Worm (Caenorhabditis elegans) whole organism, L2 larva: Measurements from ENCODE around the gene T07E3.2.

Experiments
- C34F6.9 ChIP-seq: fragments of 150-350 bp; optimal IDR thresholded peaks from 2 replicates; lab custom pipeline; 2014; ENCODE audit warnings: missing biosample characterization, missing genetic modification characterization
- F13H6.1 ChIP-seq: sonication (generic microtip); optimal IDR thresholded peaks from 2 replicates; lab custom pipeline; 2016; ENCODE audit warnings: missing genetic modification characterization, missing compliant biosample characterization
- R02D3.7 ChIP-seq: fragments of 150-350 bp; optimal IDR thresholded peaks from 2 replicates; lab custom pipeline; 2014; ENCODE audit warnings: missing biosample characterization, missing genetic modification characterization
- Y55F3AM.14 ChIP-seq: fragments of 200-800 bp; sonication (Bioruptor generic); optimal IDR thresholded peaks from 2 replicates; lab custom pipeline; 2018; ENCODE audit warnings: mild to moderate bottlenecking, missing genetic modification characterization, missing compliant biosample characterization
- ZK546.5 ChIP-seq: sonication (generic microtip); optimal IDR thresholded peaks from 2 replicates; lab custom pipeline; 2017; ENCODE audit warnings: missing biosample characterization, missing genetic modification characterization
- alr-1 ChIP-seq: fragments of 150-350 bp; optimal IDR thresholded peaks from 2 replicates; lab custom pipeline; 2014; ENCODE audit warnings: missing biosample characterization, missing genetic modification characterization
- aly-2 ChIP-seq: fragments of 150-350 bp; optimal IDR thresholded peaks from 2 replicates; lab custom pipeline; 2014; ENCODE audit warnings: missing biosample characterization, missing genetic modification characterization
- ama-1 ChIP-seq: fragments of 150-350 bp; optimal IDR thresholded peaks from 2 replicates; lab custom pipeline; 2018; ENCODE audit warnings: inconsistent platforms
- blmp-1 ChIP-seq: sonication (generic microtip); optimal IDR thresholded peaks from 2 replicates; lab custom pipeline; 2017; ENCODE audit warnings: missing genetic modification characterization, mild to moderate bottlenecking, missing compliant biosample characterization, antibody characterized with exemption, moderate library complexity; ENCODE audit not compliant: insufficient read depth
- ceh-16 ChIP-seq: fragments of 150-350 bp; optimal IDR thresholded peaks from 2 replicates; lab custom pipeline; 2014; ENCODE audit warnings: missing biosample characterization, missing genetic modification characterization
- ceh-82 ChIP-seq: fragments of 150-350 bp; optimal IDR thresholded peaks from 2 replicates; lab custom pipeline; 2014; ENCODE audit warnings: missing biosample characterization, missing genetic modification characterization
- crh-2 ChIP-seq: sonication (generic microtip); optimal IDR thresholded peaks from 2 replicates; lab custom pipeline; 2017; ENCODE audit warnings: missing biosample characterization, missing genetic modification characterization
- dmd-4 ChIP-seq: sonication (generic microtip); optimal IDR thresholded peaks from 2 replicates; lab custom pipeline; 2017; ENCODE audit warnings: missing biosample characterization, missing genetic modification characterization
- egl-27 ChIP-seq: sonication (generic microtip); optimal IDR thresholded peaks from 3 replicates; lab custom pipeline; 2017; ENCODE audit warnings: missing biosample characterization, missing genetic modification reagents, missing genetic modification characterization
- elt-1 ChIP-seq: fragments of 150-350 bp; optimal IDR thresholded peaks from 2 replicates; lab custom pipeline; 2014; ENCODE audit warnings: missing biosample characterization, missing genetic modification characterization
- elt-3 ChIP-seq: sonication (generic microtip); optimal IDR thresholded peaks from 2 replicates; lab custom pipeline; 2017; ENCODE audit warnings: missing biosample characterization, missing genetic modification characterization
- fos-1 ChIP-seq: fragments of 150-350 bp; optimal IDR thresholded peaks from 2 replicates; lab custom pipeline; 2014; ENCODE audit warnings: missing biosample characterization, missing genetic modification characterization
- gmeb-1 ChIP-seq: fragments of 150-350 bp; optimal IDR thresholded peaks from 2 replicates; lab custom pipeline; 2014; ENCODE audit warnings: missing biosample characterization, missing genetic modification characterization
- lin-11 ChIP-seq: fragments of 150-350 bp; sonication (generic microtip); optimal IDR thresholded peaks from 2 replicates; lab custom pipeline; 2014; ENCODE audit warnings: missing biosample characterization, missing genetic modification characterization, inconsistent platforms, mixed read lengths
- lin-13 ChIP-seq: fragments of 150-350 bp; optimal IDR thresholded peaks from 2 replicates; lab custom pipeline; 2014; ENCODE audit warnings: missing biosample characterization, missing genetic modification reagents, missing genetic modification characterization
- lin-39 ChIP-seq: fragments of 150-350 bp; optimal IDR thresholded peaks from 2 replicates; lab custom pipeline; 2014; ENCODE audit warnings: missing biosample characterization, missing genetic modification reagents, missing genetic modification characterization
- lsy-2 ChIP-seq, 2 experiments: fragments of 150-350 bp in 1 of 2; sonication (generic microtip) in 1 of 2; optimal IDR thresholded peaks; 2 replicates each; lab custom pipeline; 2014 to 2017; ENCODE audit warnings: missing biosample characterization in 2 of 2, missing genetic modification characterization in 2 of 2
- mab-5 ChIP-seq: fragments of 150-350 bp; optimal IDR thresholded peaks from 2 replicates; lab custom pipeline; 2014; ENCODE audit warnings: missing biosample characterization, missing genetic modification characterization
- mbf-1 ChIP-seq: sonication (generic microtip); optimal IDR thresholded peaks from 2 replicates; lab custom pipeline; 2017; ENCODE audit warnings: missing biosample characterization, missing genetic modification characterization
- mdl-1 ChIP-seq, 2 experiments: fragments of 150-350 bp in 1 of 2; sonication (generic microtip) in 1 of 2; optimal IDR thresholded peaks; 2 replicates each; lab custom pipeline; 2017; ENCODE audit warnings: missing biosample characterization in 2 of 2, missing genetic modification characterization in 2 of 2
- nhr-10 ChIP-seq: sonication (generic microtip); optimal IDR thresholded peaks from 2 replicates; lab custom pipeline; 2017; ENCODE audit warnings: missing biosample characterization, missing genetic modification characterization
- nhr-11 ChIP-seq: fragments of 150-350 bp; optimal IDR thresholded peaks from 2 replicates; lab custom pipeline; 2014; ENCODE audit warnings: missing biosample characterization, missing genetic modification characterization
- nhr-12 ChIP-seq: fragments of 150-350 bp; optimal IDR thresholded peaks from 2 replicates; lab custom pipeline; 2014; ENCODE audit warnings: missing biosample characterization, missing genetic modification characterization
- nhr-129 ChIP-seq: fragments of 150-350 bp; optimal IDR thresholded peaks from 2 replicates; lab custom pipeline; 2014; ENCODE audit warnings: missing biosample characterization, missing genetic modification characterization
- nhr-21 ChIP-seq: fragments of 150-350 bp; optimal IDR thresholded peaks from 2 replicates; lab custom pipeline; 2014; ENCODE audit warnings: missing biosample characterization, missing genetic modification characterization
- nhr-23 ChIP-seq: fragments of 150-350 bp; optimal IDR thresholded peaks from 2 replicates; lab custom pipeline; 2014; ENCODE audit warnings: missing biosample characterization, missing genetic modification reagents, missing genetic modification characterization
- nhr-237 ChIP-seq: fragments of 150-350 bp; optimal IDR thresholded peaks from 2 replicates; lab custom pipeline; 2014; ENCODE audit warnings: missing biosample characterization, missing genetic modification characterization
- nhr-25 ChIP-seq: fragments of 150-350 bp; sonication (generic microtip); optimal IDR thresholded peaks from 3 replicates; lab custom pipeline; 2014; ENCODE audit warnings: missing biosample characterization, missing genetic modification characterization
- nhr-6 ChIP-seq: fragments of 150-350 bp; optimal IDR thresholded peaks from 2 replicates; lab custom pipeline; 2014; ENCODE audit warnings: missing biosample characterization, missing genetic modification characterization
- nhr-77 ChIP-seq: fragments of 150-350 bp; optimal IDR thresholded peaks from 2 replicates; lab custom pipeline; 2014; ENCODE audit warnings: missing biosample characterization, missing genetic modification characterization
- peb-1 ChIP-seq: fragments of 150-350 bp; optimal IDR thresholded peaks from 2 replicates; lab custom pipeline; 2014; ENCODE audit warnings: missing biosample characterization, missing genetic modification characterization
- sem-4 ChIP-seq: fragments of 150-350 bp; optimal IDR thresholded peaks from 2 replicates; lab custom pipeline; 2014; ENCODE audit warnings: missing biosample characterization, missing genetic modification reagents, missing genetic modification characterization
- skn-1 ChIP-seq: sonication (generic microtip); optimal IDR thresholded peaks from 2 replicates; lab custom pipeline; 2017; ENCODE audit warnings: missing biosample characterization, missing genetic modification characterization
- sma-3 ChIP-seq: sonication (generic microtip); optimal IDR thresholded peaks from 2 replicates; lab custom pipeline; 2016; ENCODE audit warnings: missing genetic modification reagents, missing genetic modification characterization, missing compliant biosample characterization
- sma-9 ChIP-seq, 2 experiments: fragments of 150-350 bp in 1 of 2; sonication (generic microtip) in 1 of 2; optimal IDR thresholded peaks; 2 replicates each; lab custom pipeline; 2014 to 2016; ENCODE audit warnings: missing genetic modification characterization in 2 of 2, mild to moderate bottlenecking in 1 of 2, missing biosample characterization in 1 of 2, missing compliant biosample characterization in 1 of 2, missing genetic modification reagents in 1 of 2, moderate library complexity in 1 of 2
- snpc-4 ChIP-seq: fragments of 150-350 bp; optimal IDR thresholded peaks from 2 replicates; lab custom pipeline; 2014; ENCODE audit warnings: missing biosample characterization, missing genetic modification characterization
- unc-39 ChIP-seq: fragments of 150-350 bp; optimal IDR thresholded peaks from 2 replicates; lab custom pipeline; 2014; ENCODE audit warnings: missing biosample characterization, missing genetic modification characterization
- unc-55 ChIP-seq: fragments of 150-350 bp; sonication (generic microtip); optimal IDR thresholded peaks from 3 replicates; lab custom pipeline; 2014; ENCODE audit warnings: missing biosample characterization, missing genetic modification reagents, missing genetic modification characterization
- unc-62 ChIP-seq: fragments of 150-350 bp; optimal IDR thresholded peaks from 2 replicates; lab custom pipeline; 2014; ENCODE audit warnings: missing biosample characterization, missing genetic modification reagents, missing genetic modification characterization
- zag-1 ChIP-seq: fragments of 150-350 bp; optimal IDR thresholded peaks from 2 replicates; lab custom pipeline; 2014; ENCODE audit warnings: missing biosample characterization, missing genetic modification characterization
- ztf-1 ChIP-seq: fragments of 200-800 bp; sonication (Bioruptor generic); conservative IDR thresholded peaks from 2 replicates; pipeline ENCODE4 v1.3.6; 2022; ENCODE audit warnings: missing genetic modification characterization, missing compliant biosample characterization
- ztf-11 ChIP-seq: sonication (generic microtip); optimal IDR thresholded peaks from 2 replicates; lab custom pipeline; 2017; ENCODE audit warnings: missing biosample characterization, missing genetic modification characterization
- ztf-4 ChIP-seq: fragments of 150-350 bp; optimal IDR thresholded peaks from 2 replicates; lab custom pipeline; 2014; ENCODE audit warnings: missing biosample characterization, missing genetic modification characterization

The T07E3.2 gene

ce11 chrIII:6897587-6898064 lies 8.9 kb upstream of the T07E3.2 start, which contains the start of gene T07E3.4:
TSS of gene T07E3.4 (plus strand) at chrIII:6898014.
- TF ChIP-seq nhr-11 (tag; lab: Kevin White, UChicago) (no peak), lsy-2 (tag; optimal IDR thresholded peaks at IDR 0.05; lab: Kevin White, UChicago) (peak; percentile 40 to 86), elt-3 (tag; lab: Kevin White, UChicago) (no peak), sma-9 (GFP tag; optimal IDR thresholded peaks at IDR 0.05; lab: Kevin White, UChicago) (peak; percentile 98), sma-9 (tag; optimal IDR thresholded peaks at IDR 0.05; lab: Kevin White, UChicago) (no peak), sem-4 (tag; lab: Kevin White, UChicago) (peak; percentile 79), mbf-1 (no peak), gmeb-1 (tag; lab: Kevin White, UChicago) (peak; percentile 68), lin-11 (no peak), F13H6.1 (peak; percentile 83), unc-62 (GFP tag; lab: Kevin White, UChicago) (no peak), lin-13 (GFP tag; lab: Kevin White, UChicago) (peak; percentile 47), unc-55 (GFP tag; lab: Kevin White, UChicago) (peak; percentile 61), ztf-1 (GFP tag; lab: Robert Waterston, UW) (no peak), ztf-11 (tag; lab: Kevin White, UChicago) (no peak), mdl-1 (tag; optimal IDR thresholded peaks at IDR 0.05; lab: Kevin White, UChicago) (no peak), crh-2 (tag; lab: Kevin White, UChicago) (peak; percentile 91), alr-1 (no peak), ZK546.5 (tag; lab: Kevin White, UChicago) (no peak), fos-1 (tag; lab: Kevin White, UChicago) (peak; percentile 58), nhr-25 (tag; lab: Kevin White, UChicago) (peak; percentile 90), egl-27 (tag; lab: Kevin White, UChicago) (peak; percentile 96), skn-1 (no peak), nhr-237 (tag; lab: Kevin White, UChicago) (no peak), aly-2 (tag; lab: Kevin White, UChicago) (no peak), nhr-10 (tag; lab: Kevin White, UChicago) (no peak), nhr-23 (tag; lab: Kevin White, UChicago) (no peak), ztf-4 (tag; lab: Kevin White, UChicago) (peak; percentile 83), nhr-6 (tag; lab: Kevin White, UChicago) (peak; percentile 87), blmp-1 (tag; lab: Kevin White, UChicago) (peak; percentile 66), snpc-4 (tag; lab: Kevin White, UChicago) (no peak), nhr-129 (tag; lab: Kevin White, UChicago) (peak; percentile 86), peb-1 (tag; lab: Kevin White, UChicago) (no peak), R02D3.7 (tag; lab: Kevin White, UChicago) (no peak), ceh-82 (no peak), lin-39 (peak; percentile 27), nhr-21 (tag; lab: Kevin White, UChicago) (peak; percentile 90), dmd-4 (no peak), ceh-16 (tag; lab: Kevin White, UChicago) (no peak), zag-1 (no peak), nhr-77 (tag; lab: Kevin White, UChicago) (no peak), ama-1 (peak; percentile 84), nhr-12 (tag; lab: Kevin White, UChicago) (no peak), elt-1 (tag; lab: Kevin White, UChicago) (no peak), C34F6.9 (tag; lab: Kevin White, UChicago) (peak; percentile 94), mab-5 (peak; percentile 21), Y55F3AM.14 (GFP tag; lab: Kevin White, UChicago) (no peak), unc-39 (tag; lab: Kevin White, UChicago) (no peak), sma-3 (peak; percentile 95)
- TF ChIP-seq, all 48 proteins: peak for 21
